Worm (Caenorhabditis elegans): ENCODE data around the gene nduv-2.

Gene nduv-2

ce11 chrV:13664340-13664916, 39.1 kb upstream of the nduv-2 start (continued):
- TF ChIP-seq ceh-62 (tag; optimal IDR thresholded peaks at IDR 0.05) = no peak
- no peak for TF ChIP-seq R02D3.7 (tag; optimal IDR thresholded peaks at IDR 0.05)
- TF ChIP-seq hlh-30 (tag; optimal IDR thresholded peaks at IDR 0.05; ENCODE audit: insufficient read depth) = peak; percentile 37
- TF ChIP-seq egl-43 (GFP tag; IDR thresholded peaks at IDR 0.05) = 0 out of 2 replicates have a peak, but pooled peaks have one; percentile 50
- TF ChIP-seq daf-8 (GFP tag; IDR thresholded peaks at IDR 0.05) = no peak
- no peak for TF ChIP-seq madf-5 (GFP tag; IDR thresholded peaks at IDR 0.05)
- TF ChIP-seq dmd-8 (GFP tag; IDR thresholded peaks at IDR 0.05) = no peak
- TF ChIP-seq ceh-82 (tag; optimal IDR thresholded peaks at IDR 0.05) = no peak
- no peak for TF ChIP-seq madf-9 (GFP tag; conservative IDR thresholded peaks at IDR 0.05)
- no peak for TF ChIP-seq mxl-3 (GFP tag; optimal IDR thresholded peaks at IDR 0.05)
- TF ChIP-seq ceh-20 (GFP tag; IDR thresholded peaks at IDR 0.05) = no peak
- no peak for TF ChIP-seq ceh-28 (tag; optimal IDR thresholded peaks at IDR 0.05)
- no peak for TF ChIP-seq fos-1 (tag; optimal IDR thresholded peaks at IDR 0.05)
- TF ChIP-seq skn-1 (tag; optimal IDR thresholded peaks at IDR 0.05) = no peak
- no peak for TF ChIP-seq lir-3 (tag; optimal IDR thresholded peaks at IDR 0.05)
- peak; percentile 54 for TF ChIP-seq mes-2 (tag; optimal IDR thresholded peaks at IDR 0.05; ENCODE audit: poor library complexity, severe bottlenecking)
- no peak for TF ChIP-seq Y75B8A.6 (GFP tag; IDR thresholded peaks at IDR 0.05)
- TF ChIP-seq nhr-11 (tag; optimal IDR thresholded peaks at IDR 0.05) = no peak
- TF ChIP-seq mdt-29 (GFP tag; IDR thresholded peaks at IDR 0.05) = 0 out of 2 replicates have a peak, but pooled peaks have one; percentile 38
- no peak for TF ChIP-seq daf-12 (tag; optimal IDR thresholded peaks at IDR 0.05)
- TF ChIP-seq tag-97 (GFP tag; IDR thresholded peaks at IDR 0.05) = no peak
- TF ChIP-seq gei-8 (GFP tag; optimal IDR thresholded peaks at IDR 0.05) = no peak
- no peak for TF ChIP-seq nhr-102 (tag; optimal IDR thresholded peaks at IDR 0.05)
- no peak for TF ChIP-seq nhr-6 (tag; optimal IDR thresholded peaks at IDR 0.05)
- no peak for TF ChIP-seq unc-39 (tag; optimal IDR thresholded peaks at IDR 0.05)
- TF ChIP-seq ceh-32 (tag; optimal IDR thresholded peaks at IDR 0.05; ENCODE audit: poor library complexity) = no peak
- TF ChIP-seq lin-29 (GFP tag; IDR thresholded peaks at IDR 0.05) = no peak
- no peak for TF ChIP-seq F37D6.2 (tag; optimal IDR thresholded peaks at IDR 0.05)
- TF ChIP-seq attf-4 (tag; optimal IDR thresholded peaks at IDR 0.05) = no peak
- TF ChIP-seq duxl-1 (tag; optimal IDR thresholded peaks at IDR 0.05; ENCODE audit: poor library complexity) = peak; percentile 49
- TF ChIP-seq zip-2 (tag; optimal IDR thresholded peaks at IDR 0.05) = no peak
- no peak for TF ChIP-seq F44E2.7 (GFP tag; IDR thresholded peaks at IDR 0.05)
- TF ChIP-seq lim-7 (GFP tag; IDR thresholded peaks at IDR 0.05) = no peak
- no peak for TF ChIP-seq zag-1 (tag; optimal IDR thresholded peaks at IDR 0.05)
- TF ChIP-seq daf-16 (GFP tag; optimal IDR thresholded peaks at IDR 0.05) = no peak
- TF ChIP-seq daf-16 (tag; optimal IDR thresholded peaks at IDR 0.05) = peak; percentile 2
- TF ChIP-seq egl-27 (tag; optimal IDR thresholded peaks at IDR 0.05) = no peak
- TF ChIP-seq ztf-11 (tag; optimal IDR thresholded peaks at IDR 0.05) = no peak
- no peak for TF ChIP-seq hif-1 (tag; optimal IDR thresholded peaks at IDR 0.05)
- TF ChIP-seq ztf-7 (tag; optimal IDR thresholded peaks at IDR 0.05) = no peak
- no peak for TF ChIP-seq nhr-25 (tag; optimal IDR thresholded peaks at IDR 0.05; ENCODE audit: borderline replicate concordance, insufficient read depth)
- TF ChIP-seq mxl-2 (GFP tag; conservative IDR thresholded peaks at IDR 0.05) = no peak
- TF ChIP-seq rbr-2 (tag; optimal IDR thresholded peaks at IDR 0.05) = peak; percentile 20
- no peak for TF ChIP-seq nhr-111 (GFP tag; optimal IDR thresholded peaks at IDR 0.05)
- no peak for TF ChIP-seq unc-62 (GFP tag; optimal IDR thresholded peaks at IDR 0.05 in 1 of 2)
- no peak for TF ChIP-seq unc-62 (tag; optimal IDR thresholded peaks at IDR 0.05)
- TF ChIP-seq ZK337.2 (GFP tag; IDR thresholded peaks at IDR 0.05) = no peak
- no peak for TF ChIP-seq nhr-42 (GFP tag; IDR thresholded peaks at IDR 0.05)
- TF ChIP-seq dve-1 (tag; optimal IDR thresholded peaks at IDR 0.05; ENCODE audit: insufficient read depth) = peak; percentile 41
- TF ChIP-seq dpl-1 (GFP tag; optimal IDR thresholded peaks at IDR 0.05) = peak; percentile 58
- TF ChIP-seq lsy-2 (tag; optimal IDR thresholded peaks at IDR 0.05) = peak in 1 of 2 experiments; percentile 56
- no peak for TF ChIP-seq nhr-76 (tag; optimal IDR thresholded peaks at IDR 0.05)

Measured in whole organism, L4 larva.